Fruit fly (Drosophila melanogaster): ENCODE results near the gene GstD3.

GstD3 gene

DNA sequence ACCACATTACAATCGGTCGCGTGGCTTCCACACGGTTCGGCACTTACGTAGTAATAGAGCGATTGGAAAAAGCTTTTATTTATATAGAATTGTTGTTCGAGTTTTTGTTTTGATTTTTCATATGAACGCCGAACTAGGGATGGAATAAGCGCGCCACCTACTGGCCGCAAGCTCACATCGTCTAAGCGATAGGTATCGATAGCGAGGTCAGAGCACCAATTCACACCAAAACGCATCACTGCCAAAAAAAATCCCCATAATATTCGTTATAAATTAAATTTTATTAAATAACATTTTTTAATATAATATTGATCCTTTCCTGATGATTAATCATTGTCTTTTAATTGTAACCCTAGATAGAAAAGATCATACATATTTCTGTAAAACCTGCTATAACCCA, 22.4 kb upstream of the GstD3 start, which contains the start of gene CG10038 (continued):
- TF ChIP-seq slou (GFP tag; optimal IDR thresholded peaks at IDR 0.05) (no peak), Trl (optimal IDR thresholded peaks at IDR 0.05) (no peak), Trl (GFP tag; optimal IDR thresholded peaks at IDR 0.05) (peak; percentile 0), CG10431 (GFP tag; optimal IDR thresholded peaks at IDR 0.05) (no peak), run (tag; optimal IDR thresholded peaks at IDR 0.05) (no peak), Fer2 (tag; optimal IDR thresholded peaks at IDR 0.05) (no peak), CG11085 (GFP tag; IDR thresholded peaks at IDR 0.05) (no peak; the same call in 1 of the 2 replicates), abd-A (tag; optimal IDR thresholded peaks at IDR 0.05) (no peak), disco-r (GFP tag; optimal IDR thresholded peaks at IDR 0.05) (no peak), CG14014 (GFP tag; IDR thresholded peaks at IDR 0.05) (no peak), ttk (GFP tag; IDR thresholded peaks at IDR 0.05) (no peak), CG14860 (GFP tag; IDR thresholded peaks at IDR 0.05; ENCODE audit: partially characterized antibody) (peak; percentile 80), stwl (tag; optimal IDR thresholded peaks at IDR 0.05) (peak; percentile 87), H15 (GFP tag; IDR thresholded peaks at IDR 0.05) (peak; percentile 42; the same call in 1 of the 3 replicates), sna (GFP tag; IDR thresholded peaks at IDR 0.05; ENCODE audit: partially characterized antibody) (peak; percentile 89), Asciz (GFP tag; optimal IDR thresholded peaks at IDR 0.05) (no peak), CG11504 (tag; optimal IDR thresholded peaks at IDR 0.05) (peak; percentile 61), Tbp (GFP tag; optimal IDR thresholded peaks at IDR 0.05) (no peak), CG11695 (GFP tag; IDR thresholded peaks at IDR 0.05) (no peak), CG10979 (tag; optimal IDR thresholded peaks at IDR 0.05) (peak; percentile 21), CG32772 (GFP tag; IDR thresholded peaks at IDR 0.05) (no peak), CG18011 (GFP tag; optimal IDR thresholded peaks at IDR 0.05) (peak; percentile 11), CG4424 (GFP tag; optimal IDR thresholded peaks at IDR 0.05) (peak; percentile 36), phol (tag; optimal IDR thresholded peaks at IDR 0.05) (peak; percentile 53), CG1024 (GFP tag; IDR thresholded peaks at IDR 0.05) (no peak), dm (GFP tag; optimal IDR thresholded peaks at IDR 0.05) (no peak), grau (tag; optimal IDR thresholded peaks at IDR 0.05) (peak; percentile 54), CG9932 (GFP tag; IDR thresholded peaks at IDR 0.05) (peak; percentile 82), CG14965 (GFP tag; optimal IDR thresholded peaks at IDR 0.05; ENCODE audit: borderline replicate concordance) (no peak), cwo (GFP tag; optimal IDR thresholded peaks at IDR 0.05) (no peak), ash1 (GFP tag; optimal IDR thresholded peaks at IDR 0.05) (no peak), CG6854 (GFP tag; optimal IDR thresholded peaks at IDR 0.05) (no peak), CG16815 (GFP tag; optimal IDR thresholded peaks at IDR 0.05) (no peak), CG1603 (tag; optimal IDR thresholded peaks at IDR 0.05) (peak; percentile 69), Hmx (GFP tag; optimal IDR thresholded peaks at IDR 0.05) (no peak), Bteb2 (GFP tag; optimal IDR thresholded peaks at IDR 0.05) (no peak), psq (GFP tag; optimal IDR thresholded peaks at IDR 0.05) (no peak), E2f2 (GFP tag; IDR thresholded peaks at IDR 0.05) (peak; percentile 71), CG11696 (GFP tag; IDR thresholded peaks at IDR 0.05) (no peak), dati (GFP tag; IDR thresholded peaks at IDR 0.05) (no peak), tap (tag; optimal IDR thresholded peaks at IDR 0.05) (no peak), MBD-R2 (GFP tag; IDR thresholded peaks at IDR 0.05) (peak; percentile 100), CG10462 (GFP tag; optimal IDR thresholded peaks at IDR 0.05) (no peak), CG15479 (GFP tag; optimal IDR thresholded peaks at IDR 0.05) (no peak), CG1602 (GFP tag; optimal IDR thresholded peaks at IDR 0.05) (no peak), CG10366 (GFP tag; IDR thresholded peaks at IDR 0.05) (no peak), wor (GFP tag; IDR thresholded peaks at IDR 0.05) (no peak), gem (tag; optimal IDR thresholded peaks at IDR 0.05) (no peak), Lpt (GFP tag; optimal IDR thresholded peaks at IDR 0.05) (no peak), sima (GFP tag; optimal IDR thresholded peaks at IDR 0.05) (no peak), sens (GFP tag) (peak; percentile 77), CG7357 (GFP tag; IDR thresholded peaks at IDR 0.05) (peak; percentile 81), Nf-YC (tag; optimal IDR thresholded peaks at IDR 0.05) (peak; percentile 38)
